Worm (Caenorhabditis elegans): Measurements from ENCODE around the gene C32D5.11.

Gene C32D5.11

DNA sequence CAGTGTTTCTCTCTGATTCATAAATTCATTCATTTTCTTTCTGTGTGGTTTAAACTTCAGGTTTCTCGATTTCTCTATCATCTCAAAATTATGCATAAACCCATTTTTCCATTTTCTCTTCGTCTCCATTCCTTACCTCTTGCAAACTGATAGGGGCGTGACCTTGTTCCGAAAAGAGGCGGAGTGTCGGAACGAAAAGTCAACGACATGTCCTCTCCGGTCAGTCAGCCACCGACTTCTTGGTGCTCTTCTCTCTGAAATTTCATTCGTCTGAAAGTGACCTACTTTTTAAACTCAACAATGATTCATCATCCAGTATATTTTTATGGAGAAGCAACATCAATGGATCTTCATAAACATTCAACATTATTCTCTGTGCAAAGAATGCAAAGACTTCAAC is 25.6 kb upstream of the C32D5.11 start, which contains the start of gene F58F12.12:
F58F12.12 (plus strand) TSS at position 301 of the 400 bp plus-strand sequence.
- no peak for TF ChIP-seq R02D3.7 (tag; optimal IDR thresholded peaks at IDR 0.05)

DNA sequence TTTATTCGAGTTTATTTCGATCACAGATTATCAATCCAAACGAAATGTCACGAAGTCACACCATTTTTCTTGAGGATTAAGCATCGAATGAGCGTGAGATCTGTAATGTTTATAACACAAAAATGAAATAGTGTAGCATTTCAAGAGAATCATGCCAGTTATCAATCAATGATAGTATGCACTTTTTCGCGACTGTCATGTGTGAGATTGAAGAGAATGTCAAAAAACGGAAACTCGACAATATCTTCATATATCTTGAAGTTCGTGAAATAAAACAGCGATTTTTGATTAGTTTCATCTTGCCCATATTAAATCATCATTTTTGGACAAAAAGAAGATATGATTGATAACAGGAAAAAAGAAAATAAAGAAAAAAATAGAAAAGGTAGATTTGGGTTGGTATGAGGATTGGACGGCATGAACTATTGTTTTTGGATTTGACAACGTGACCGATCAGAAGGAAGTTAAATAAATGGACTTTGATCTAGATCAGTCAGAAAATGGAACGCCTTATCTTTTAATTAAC is 23.9 kb upstream of the C32D5.11 start:
- TF ChIP-seq pqm-1 (tag; optimal IDR thresholded peaks at IDR 0.05): no peak
- TF ChIP-seq ztf-11 (tag; optimal IDR thresholded peaks at IDR 0.05): no peak
- TF ChIP-seq fkh-2 (tag; optimal IDR thresholded peaks at IDR 0.05): no peak
- TF ChIP-seq zag-1 (tag; optimal IDR thresholded peaks at IDR 0.05): no peak
- no peak for TF ChIP-seq nhr-76 (tag; optimal IDR thresholded peaks at IDR 0.05)
- no peak for TF ChIP-seq ceh-28 (tag; optimal IDR thresholded peaks at IDR 0.05)
- TF ChIP-seq ceh-82 (tag; optimal IDR thresholded peaks at IDR 0.05): no peak
- TF ChIP-seq nhr-43 (tag; optimal IDR thresholded peaks at IDR 0.05; ENCODE audit: poor library complexity, severe bottlenecking): peak; percentile 42
- TF ChIP-seq fos-1 (tag; optimal IDR thresholded peaks at IDR 0.05): no peak
- TF ChIP-seq hmg-11 (tag; optimal IDR thresholded peaks at IDR 0.05): no peak
- TF ChIP-seq nhr-25 (tag; optimal IDR thresholded peaks at IDR 0.05): peak; percentile 2
- no peak for TF ChIP-seq nhr-77 (tag; optimal IDR thresholded peaks at IDR 0.05)
- no peak for TF ChIP-seq egl-27 (tag; optimal IDR thresholded peaks at IDR 0.05)
- TF ChIP-seq nhr-11 (tag; optimal IDR thresholded peaks at IDR 0.05): no peak
- peak; percentile 44 for TF ChIP-seq nhr-23 (tag; optimal IDR thresholded peaks at IDR 0.05)
- no peak for TF ChIP-seq ceh-9 (tag; optimal IDR thresholded peaks at IDR 0.05)
- TF ChIP-seq lin-39 (tag; optimal IDR thresholded peaks at IDR 0.05): no peak
- TF ChIP-seq elt-2 (tag; optimal IDR thresholded peaks at IDR 0.05): no peak
- no peak for TF ChIP-seq mml-1 (tag; optimal IDR thresholded peaks at IDR 0.05)
- TF ChIP-seq lsy-12 (tag; optimal IDR thresholded peaks at IDR 0.05): no peak

DNA sequence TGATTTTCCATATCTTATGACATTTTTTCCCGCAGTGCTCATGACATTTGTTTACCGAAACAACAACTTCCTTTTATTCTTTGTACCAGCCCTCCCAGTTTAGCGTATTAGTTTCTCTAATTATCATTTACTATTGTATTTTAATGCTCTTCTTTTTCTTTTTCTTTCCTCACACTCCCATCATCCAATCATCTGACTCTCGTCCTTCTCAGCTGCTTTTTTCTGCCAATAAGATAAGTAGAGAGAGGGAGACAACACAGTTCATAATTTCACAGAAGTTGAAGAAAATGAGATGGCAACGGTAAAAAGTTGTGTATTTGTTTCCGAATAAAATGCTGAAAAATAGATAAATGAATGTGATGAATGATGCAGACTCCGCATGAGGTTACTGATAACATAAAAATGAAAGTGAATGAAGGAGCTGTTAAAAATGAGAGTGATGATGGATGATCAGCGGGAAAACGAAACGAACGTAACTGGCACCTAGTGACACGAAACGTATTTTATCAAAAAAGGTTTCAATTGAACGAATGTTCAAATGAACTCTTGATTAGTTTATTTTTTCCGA is 22.2 kb upstream of the C32D5.11 start:
- TF ChIP-seq pqm-1 (tag; optimal IDR thresholded peaks at IDR 0.05) (peak; percentile 76), nhr-11 (tag; optimal IDR thresholded peaks at IDR 0.05) (no peak), jun-1 (tag; optimal IDR thresholded peaks at IDR 0.05) (peak; percentile 34), nhr-77 (tag; optimal IDR thresholded peaks at IDR 0.05) (no peak), ceh-82 (tag; optimal IDR thresholded peaks at IDR 0.05) (no peak), pha-4 (tag; optimal IDR thresholded peaks at IDR 0.05) (peak; percentile 54), nfya-1 (tag; optimal IDR thresholded peaks at IDR 0.05; ENCODE audit: insufficient read depth) (peak; percentile 31), elt-2 (tag; optimal IDR thresholded peaks at IDR 0.05) (peak; percentile 89)

DNA sequence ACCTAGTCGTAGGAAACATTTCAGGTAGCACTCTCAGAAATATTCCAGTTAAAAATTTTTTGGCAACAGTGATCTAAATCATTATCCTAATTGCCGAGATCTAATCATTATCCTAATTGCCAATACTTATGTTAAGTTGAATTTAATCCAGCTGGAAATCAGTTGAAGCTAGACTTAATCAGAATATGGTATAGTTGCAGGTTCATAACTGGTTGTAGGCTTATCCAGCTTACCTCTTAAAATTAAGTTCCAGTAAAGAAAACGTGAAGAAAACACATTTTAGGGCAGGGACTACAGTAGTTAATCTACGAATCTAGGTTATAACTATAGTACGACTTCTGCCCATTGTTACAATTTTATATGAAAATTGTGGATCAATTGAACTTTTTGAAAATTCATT is 21.4 kb upstream of the C32D5.11 start:
- no peak for TF ChIP-seq unc-62 (GFP tag; optimal IDR thresholded peaks at IDR 0.05)
- TF ChIP-seq ceh-9 (tag; optimal IDR thresholded peaks at IDR 0.05): no peak
- TF ChIP-seq ama-1 (optimal IDR thresholded peaks at IDR 0.05): no peak
- TF ChIP-seq unc-39 (tag; optimal IDR thresholded peaks at IDR 0.05): no peak
- TF ChIP-seq mml-1 (tag; optimal IDR thresholded peaks at IDR 0.05): no peak
- TF ChIP-seq fkh-10 (GFP tag; optimal IDR thresholded peaks at IDR 0.05): no peak
- TF ChIP-seq nhr-67 (tag; optimal IDR thresholded peaks at IDR 0.05): no peak

DNA sequence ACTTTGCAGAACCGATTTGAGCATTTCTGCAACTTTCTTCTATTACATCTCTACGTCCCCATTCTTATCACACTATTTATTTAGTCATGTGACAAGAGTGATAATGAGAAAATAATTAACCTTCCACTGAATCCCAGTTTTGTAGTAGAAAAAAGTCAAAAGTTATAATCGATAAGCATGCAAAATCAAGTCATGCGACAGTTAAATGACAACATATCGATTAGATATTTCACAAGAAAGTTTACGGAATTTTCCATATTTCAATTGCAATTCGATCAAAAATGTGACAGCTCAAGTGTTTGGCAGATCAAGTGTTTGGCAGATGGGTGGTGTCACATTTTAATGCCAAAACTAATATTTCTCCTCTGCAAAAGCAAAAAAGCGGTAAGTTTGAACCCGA is 19.4 kb upstream of the C32D5.11 start:
- TF ChIP-seq pha-4 (tag; optimal IDR thresholded peaks at IDR 0.05) (peak; percentile 29), pqm-1 (tag; optimal IDR thresholded peaks at IDR 0.05) (peak; percentile 35), jun-1 (tag; optimal IDR thresholded peaks at IDR 0.05) (peak; percentile 1), ceh-28 (tag; optimal IDR thresholded peaks at IDR 0.05) (peak; percentile 19), elt-2 (tag; optimal IDR thresholded peaks at IDR 0.05) (peak; percentile 71), aly-2 (tag; optimal IDR thresholded peaks at IDR 0.05) (no peak), elt-3 (tag; optimal IDR thresholded peaks at IDR 0.05) (no peak)

DNA sequence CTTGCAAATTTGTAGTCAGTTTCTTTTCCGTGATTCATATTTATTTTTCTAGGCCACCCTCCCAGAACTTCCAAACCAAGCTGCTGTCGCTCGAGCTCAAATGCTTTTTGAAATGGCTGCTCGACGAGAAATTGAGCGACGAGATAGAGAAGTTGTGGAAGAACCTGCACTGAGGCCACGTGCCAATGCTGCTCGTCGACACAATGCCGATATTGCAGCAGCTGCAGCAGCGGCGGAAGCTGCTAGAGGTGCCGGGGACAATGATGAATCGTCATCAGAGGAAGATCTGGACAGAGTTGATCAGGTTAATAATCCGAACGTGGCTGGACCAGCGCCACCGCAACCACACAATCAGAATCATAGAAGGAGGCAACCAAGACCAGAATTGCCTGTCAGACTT is 18.1 kb upstream of the C32D5.11 start:
- TF ChIP-seq ZK546.5 (tag; optimal IDR thresholded peaks at IDR 0.05) (no peak), daf-12 (tag; optimal IDR thresholded peaks at IDR 0.05) (no peak), ceh-16 (tag; optimal IDR thresholded peaks at IDR 0.05) (no peak), fkh-2 (tag; optimal IDR thresholded peaks at IDR 0.05) (no peak), fos-1 (tag; optimal IDR thresholded peaks at IDR 0.05) (no peak), egl-5 (tag; optimal IDR thresholded peaks at IDR 0.05) (no peak)
